Fruit fly (Drosophila melanogaster): ENCODE results near the gene FoxK.

FoxK gene

DNA sequence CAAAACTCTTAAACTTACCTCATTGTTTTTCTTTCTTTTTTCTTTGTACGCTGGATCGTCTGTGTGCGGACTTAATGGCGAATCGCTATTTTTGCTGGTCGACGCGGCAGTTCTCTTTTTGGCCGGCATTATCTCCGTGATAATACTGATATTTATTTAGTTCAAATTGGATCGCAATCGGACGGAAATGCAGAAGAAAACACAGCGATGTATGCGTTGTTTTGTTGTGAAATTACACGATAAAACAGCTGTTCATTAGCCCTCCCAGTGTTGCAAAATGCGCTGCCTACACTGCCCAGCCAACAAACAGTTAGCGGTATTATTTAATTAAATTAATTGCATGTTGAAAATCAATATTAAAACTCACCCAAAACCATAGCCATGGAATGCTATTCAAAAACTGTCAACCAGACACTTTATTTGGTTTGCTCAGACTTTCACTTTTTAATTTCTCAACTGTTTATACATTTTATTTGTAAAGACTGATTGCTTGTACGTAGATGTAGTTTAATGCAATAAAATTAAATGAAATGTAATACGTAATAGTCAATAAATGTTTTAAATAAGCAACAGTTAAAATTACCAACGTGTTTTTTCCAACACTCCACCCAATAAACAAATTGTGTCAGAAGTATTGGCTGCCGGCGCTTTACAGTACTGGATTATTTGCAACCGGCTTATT lies 22.5 kb downstream of the FoxK start, which contains the start of the genes Irbp18 and APP-BP1 (continued):
- TF ChIP-seq Ssrp (tag; optimal IDR thresholded peaks at IDR 0.05) = peak; percentile 90
- peak; percentile 90 for TF ChIP-seq CG2875 (GFP tag; optimal IDR thresholded peaks at IDR 0.05)
- TF ChIP-seq bigmax (GFP tag; optimal IDR thresholded peaks at IDR 0.05) = no peak
- TF ChIP-seq CG3281 (GFP tag; optimal IDR thresholded peaks at IDR 0.05) = peak; percentile 95
- TF ChIP-seq CG7556 (GFP tag; optimal IDR thresholded peaks at IDR 0.05) = peak; percentile 96
- no peak for TF ChIP-seq bowl (GFP tag; IDR thresholded peaks at IDR 0.05)
- TF ChIP-seq slou (GFP tag; optimal IDR thresholded peaks at IDR 0.05) = peak; percentile 90
- TF ChIP-seq CG3163 (GFP tag; optimal IDR thresholded peaks at IDR 0.05) = peak; percentile 80
- TF ChIP-seq CG12299 (tag; optimal IDR thresholded peaks at IDR 0.05) = peak; percentile 85
- TF ChIP-seq pita (GFP tag; optimal IDR thresholded peaks at IDR 0.05) = no peak
- peak; percentile 88 for TF ChIP-seq her (GFP tag; optimal IDR thresholded peaks at IDR 0.05)
- TF ChIP-seq CG14667 (GFP tag; IDR thresholded peaks at IDR 0.05) = peak; percentile 66
- TF ChIP-seq CG30431 (GFP tag; optimal IDR thresholded peaks at IDR 0.05) = peak; percentile 94
- no peak; the same call in 1 of the 2 replicates for TF ChIP-seq amos (GFP tag; IDR thresholded peaks at IDR 0.05; ENCODE audit: partially characterized antibody)
- TF ChIP-seq CG14050 (GFP tag; IDR thresholded peaks at IDR 0.05) = peak; percentile 74
- peak; percentile 25 for TF ChIP-seq CG9797 (GFP tag; optimal IDR thresholded peaks at IDR 0.05)
- peak; percentile 90 for TF ChIP-seq CG12942 (GFP tag; optimal IDR thresholded peaks at IDR 0.05)
- peak; percentile 96 for TF ChIP-seq ems (GFP tag; optimal IDR thresholded peaks at IDR 0.05)
- peak; percentile 87 for TF ChIP-seq CG34422 (GFP tag; IDR thresholded peaks at IDR 0.05)
- peak; percentile 91 for TF ChIP-seq CG12219 (GFP tag; optimal IDR thresholded peaks at IDR 0.05)
- no peak for TF ChIP-seq ham (GFP tag; IDR thresholded peaks at IDR 0.05)
- TF ChIP-seq CG16815 (GFP tag; optimal IDR thresholded peaks at IDR 0.05) = peak; percentile 93
- peak; percentile 87 for TF ChIP-seq CG10462 (GFP tag; optimal IDR thresholded peaks at IDR 0.05)
- peak; percentile 89 for TF ChIP-seq Atf6 (GFP tag; IDR thresholded peaks at IDR 0.05)
- peak; percentile 94 for TF ChIP-seq CG7839 (tag; optimal IDR thresholded peaks at IDR 0.05)
- TF ChIP-seq Taf1 (GFP tag; IDR thresholded peaks at IDR 0.05) = peak; percentile 67
- TF ChIP-seq dysf (GFP tag; IDR thresholded peaks at IDR 0.05) = peak; percentile 88
- peak in 1 of 3 experiments; percentile 92 for TF ChIP-seq lola (GFP tag; optimal IDR thresholded peaks at IDR 0.05)
- TF ChIP-seq lbe (GFP tag; optimal IDR thresholded peaks at IDR 0.05) = peak; percentile 92
- peak; percentile 88 for TF ChIP-seq CG6765 (GFP tag; optimal IDR thresholded peaks at IDR 0.05)
- peak; percentile 84 for TF ChIP-seq ci (GFP tag; IDR thresholded peaks at IDR 0.05)
- TF ChIP-seq ind (GFP tag; optimal IDR thresholded peaks at IDR 0.05) = peak; percentile 95
- TF ChIP-seq Nf-YA (GFP tag; IDR thresholded peaks at IDR 0.05) = peak; percentile 61
- TF ChIP-seq CG12391 (tag; optimal IDR thresholded peaks at IDR 0.05) = peak; percentile 96
- peak; percentile 86 for TF ChIP-seq Antp (GFP tag; optimal IDR thresholded peaks at IDR 0.05)
- TF ChIP-seq Mes4 (GFP tag; optimal IDR thresholded peaks at IDR 0.05) = peak; percentile 90
- TF ChIP-seq Deaf1 (tag; optimal IDR thresholded peaks at IDR 0.05) = peak; percentile 74
- peak; percentile 94 for TF ChIP-seq CG1233 (GFP tag; optimal IDR thresholded peaks at IDR 0.05)
- peak; percentile 81 for TF ChIP-seq danr (GFP tag; IDR thresholded peaks at IDR 0.05)
- peak; percentile 84 to 92 for TF ChIP-seq bsh (GFP tag; optimal IDR thresholded peaks at IDR 0.05)
- TF ChIP-seq CG14710 (tag; optimal IDR thresholded peaks at IDR 0.05) = peak; percentile 94
- TF ChIP-seq al (GFP tag; IDR thresholded peaks at IDR 0.05) = peak; percentile 89
- TF ChIP-seq croc (GFP tag; conservative IDR thresholded peaks at IDR 0.05) = peak; percentile 72
- peak; percentile 84 for TF ChIP-seq trem (tag; optimal IDR thresholded peaks at IDR 0.05)
- TF ChIP-seq CG17568 (GFP tag; optimal IDR thresholded peaks at IDR 0.05) = peak; percentile 87
- TF ChIP-seq CG4854 (GFP tag; optimal IDR thresholded peaks at IDR 0.05) = peak; percentile 95
- no peak for TF ChIP-seq yki (optimal IDR thresholded peaks at IDR 0.05)
- peak; percentile 96 for TF ChIP-seq HLH54F (GFP tag; optimal IDR thresholded peaks at IDR 0.05)
- TF ChIP-seq CG8924 (tag; optimal IDR thresholded peaks at IDR 0.05) = peak; percentile 94
- TF ChIP-seq kni (GFP tag; optimal IDR thresholded peaks at IDR 0.05) = peak; percentile 78
